Worm (Caenorhabditis elegans): ENCODE results near the gene srw-115.

srw-115 gene

DNA sequence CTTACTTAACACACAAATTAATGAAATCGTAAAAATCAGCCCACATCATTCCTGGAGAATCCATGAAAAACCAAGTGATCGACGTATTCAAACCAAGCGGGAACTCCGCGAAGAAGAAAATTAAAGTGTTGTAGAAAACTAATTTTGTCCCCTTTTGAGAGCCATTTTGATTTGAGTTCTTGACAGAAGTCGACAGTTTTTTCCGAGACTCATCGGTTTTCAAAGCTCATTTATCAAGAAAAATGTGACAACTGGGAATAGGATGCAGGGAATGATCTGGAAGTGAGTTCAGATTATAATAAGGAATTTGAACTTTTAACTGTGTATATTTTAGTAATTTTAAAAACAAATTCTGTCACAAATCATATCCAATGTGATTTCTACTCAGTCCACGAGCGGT is 17.7 kb upstream of the srw-115 start, which contains the start of gene srw-135:
srw-135 (minus strand) TSS at position 101 of the 400 bp plus-strand sequence.
- TF ChIP-seq elt-2 (tag; optimal IDR thresholded peaks at IDR 0.05) (no peak), tbx-7 (tag; optimal IDR thresholded peaks at IDR 0.05) (no peak), Y22D7AL.16 (tag; optimal IDR thresholded peaks at IDR 0.05) (no peak), sdc-2 (tag; optimal IDR thresholded peaks at IDR 0.05) (no peak), hlh-13 (GFP tag; optimal IDR thresholded peaks at IDR 0.05) (no peak), elt-4 (tag; optimal IDR thresholded peaks at IDR 0.05) (no peak), pat-9 (tag; optimal IDR thresholded peaks at IDR 0.05) (no peak), nhr-11 (tag; optimal IDR thresholded peaks at IDR 0.05) (no peak), nfya-1 (tag; optimal IDR thresholded peaks at IDR 0.05) (no peak), mec-3 (tag; optimal IDR thresholded peaks at IDR 0.05; ENCODE audit: borderline replicate concordance) (no peak), C08G9.2 (tag; optimal IDR thresholded peaks at IDR 0.05) (no peak), ceh-22 (tag; optimal IDR thresholded peaks at IDR 0.05) (no peak), ceh-14 (tag; optimal IDR thresholded peaks at IDR 0.05) (no peak), pqm-1 (tag; optimal IDR thresholded peaks at IDR 0.05) (no peak), ceh-2 (tag; optimal IDR thresholded peaks at IDR 0.05) (no peak), ceh-18 (tag; optimal IDR thresholded peaks at IDR 0.05) (no peak), ztf-16 (tag; optimal IDR thresholded peaks at IDR 0.05) (no peak), hlh-15 (tag; optimal IDR thresholded peaks at IDR 0.05) (no peak), pag-3 (tag; optimal IDR thresholded peaks at IDR 0.05; ENCODE audit: borderline replicate concordance) (no peak)

DNA sequence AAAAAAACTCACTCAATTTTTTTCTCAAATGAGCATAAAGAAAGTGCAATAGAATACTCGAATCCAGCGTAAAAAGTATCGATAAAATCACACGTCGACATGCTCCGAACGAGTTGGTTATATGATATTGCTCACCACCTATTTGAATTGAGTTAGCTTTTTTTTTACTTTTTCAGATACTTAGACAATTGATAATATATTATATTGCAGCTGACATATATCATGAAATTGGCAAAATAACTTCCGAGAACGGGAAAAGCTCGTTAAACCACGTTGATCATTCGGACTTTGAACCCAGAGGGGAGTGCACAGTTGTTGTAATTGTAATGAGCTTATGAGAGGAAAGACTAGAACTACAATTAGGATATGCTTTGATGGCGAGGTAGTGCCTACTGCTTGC is 16.8 kb upstream of the srw-115 start, which contains the start of gene srw-136:
srw-136 (minus strand) TSS at position 101 of the 400 bp plus-strand sequence.
- TF ChIP-seq ceh-18 (tag; optimal IDR thresholded peaks at IDR 0.05) (no peak), odd-2 (tag; optimal IDR thresholded peaks at IDR 0.05) (no peak), sox-4 (tag; optimal IDR thresholded peaks at IDR 0.05) (no peak)

DNA sequence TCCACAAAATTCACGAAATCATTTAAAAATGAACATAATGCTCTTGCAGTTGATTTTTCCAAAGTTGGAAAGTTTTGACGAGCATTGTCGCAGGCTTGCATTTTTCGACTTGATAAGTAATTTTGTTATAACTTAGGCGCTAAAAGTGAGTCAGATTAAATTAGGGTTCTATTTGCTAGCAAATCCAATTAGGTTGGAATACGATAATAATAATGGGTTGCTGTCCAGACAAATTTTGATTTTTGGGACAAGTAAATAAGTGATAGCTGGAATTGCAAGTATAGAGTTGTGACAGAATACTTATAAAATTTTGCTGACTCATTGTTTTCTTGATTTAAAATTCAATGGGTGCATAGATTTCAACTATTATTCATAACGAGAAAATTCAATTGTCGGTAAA is 12.2 kb upstream of the srw-115 start, which contains the start of gene srw-112:
srw-112 (minus strand) TSS at position 101 of the 400 bp plus-strand sequence.
- no peak for TF ChIP-seq sdc-2 (tag; optimal IDR thresholded peaks at IDR 0.05)
- no peak for TF ChIP-seq lin-11 (tag; optimal IDR thresholded peaks at IDR 0.05)
- no peak for TF ChIP-seq che-1 (tag; optimal IDR thresholded peaks at IDR 0.05)
- TF ChIP-seq rnt-1 (tag; optimal IDR thresholded peaks at IDR 0.05): no peak

DNA sequence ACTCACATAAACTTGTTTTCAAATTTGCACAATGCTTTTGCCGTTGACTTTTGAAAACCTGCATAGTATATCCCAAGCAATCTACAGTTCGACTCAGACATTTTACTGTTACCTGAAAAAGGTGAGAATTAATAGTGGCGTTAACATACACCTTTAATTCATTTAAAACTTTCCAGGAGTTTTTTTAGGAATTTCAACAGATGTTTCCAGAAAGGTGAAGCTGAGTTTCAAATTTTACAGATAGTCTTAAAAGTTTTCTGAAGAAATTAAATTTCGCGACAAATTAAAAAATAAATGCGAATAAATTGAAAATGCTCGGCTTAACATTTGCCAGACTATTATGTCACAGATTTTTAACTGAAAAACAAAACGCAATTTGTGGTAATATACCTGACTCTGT is 6.0 kb upstream of the srw-115 start, which contains the start of gene srw-119:
srw-119 (minus strand) TSS at position 101 of the 400 bp plus-strand sequence.
- TF ChIP-seq ceh-30 (tag; optimal IDR thresholded peaks at IDR 0.05) (no peak), che-1 (tag; optimal IDR thresholded peaks at IDR 0.05) (no peak), lin-11 (tag; optimal IDR thresholded peaks at IDR 0.05) (no peak), ceh-31 (tag; optimal IDR thresholded peaks at IDR 0.05) (no peak), fax-1 (tag; optimal IDR thresholded peaks at IDR 0.05) (no peak), T23F11.4 (GFP tag; optimal IDR thresholded peaks at IDR 0.05) (no peak), ceh-22 (tag; optimal IDR thresholded peaks at IDR 0.05) (no peak), gmeb-2 (tag; optimal IDR thresholded peaks at IDR 0.05) (no peak), unc-42 (tag; optimal IDR thresholded peaks at IDR 0.05) (no peak), lim-6 (tag; optimal IDR thresholded peaks at IDR 0.05) (no peak), dmd-4 (tag; optimal IDR thresholded peaks at IDR 0.05; ENCODE audit: borderline replicate concordance) (no peak), ceh-6 (GFP tag; optimal IDR thresholded peaks at IDR 0.05) (no peak), ceh-48 (tag; optimal IDR thresholded peaks at IDR 0.05) (no peak), unc-55 (GFP tag; optimal IDR thresholded peaks at IDR 0.05) (no peak), odd-2 (tag; optimal IDR thresholded peaks at IDR 0.05) (no peak), ceh-14 (tag; optimal IDR thresholded peaks at IDR 0.05) (no peak)

DNA sequence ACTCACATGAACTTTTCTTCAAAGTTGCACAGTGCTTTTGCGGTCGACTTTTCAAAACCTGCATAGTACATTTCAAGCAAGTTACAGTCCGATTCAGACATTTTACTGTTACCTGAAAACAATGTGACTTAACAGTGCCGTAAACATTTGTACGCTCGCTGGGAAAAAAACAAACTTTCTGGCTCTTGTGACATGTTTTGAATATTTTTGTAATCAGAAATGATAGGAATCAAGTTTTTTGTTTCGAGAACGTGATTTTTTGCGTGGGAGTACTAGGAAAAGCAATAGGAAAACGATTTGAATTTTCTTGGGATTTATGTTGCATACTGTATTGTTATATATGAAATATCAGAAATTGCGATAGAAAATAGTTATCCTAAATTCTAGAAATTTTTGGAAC is 2.4 kb upstream of the srw-115 start, which contains the start of gene srw-120:
srw-120 (minus strand) TSS at position 101 of the 400 bp plus-strand sequence.
- TF ChIP-seq nhr-232 (tag; optimal IDR thresholded peaks at IDR 0.05) (no peak), lim-6 (tag; optimal IDR thresholded peaks at IDR 0.05) (no peak), ceh-19 (GFP tag; optimal IDR thresholded peaks at IDR 0.05) (no peak), pat-9 (tag; optimal IDR thresholded peaks at IDR 0.05) (no peak), pag-3 (tag; optimal IDR thresholded peaks at IDR 0.05; ENCODE audit: borderline replicate concordance) (no peak), hlh-8 (tag; optimal IDR thresholded peaks at IDR 0.05) (no peak), ceh-24 (tag; optimal IDR thresholded peaks at IDR 0.05) (no peak), sdc-2 (tag; optimal IDR thresholded peaks at IDR 0.05) (no peak), che-1 (tag; optimal IDR thresholded peaks at IDR 0.05) (no peak), fkh-6 (tag; optimal IDR thresholded peaks at IDR 0.05) (no peak), C08G9.2 (tag; optimal IDR thresholded peaks at IDR 0.05) (no peak), syd-9 (tag; optimal IDR thresholded peaks at IDR 0.05) (no peak), unc-3 (GFP tag; conservative IDR thresholded peaks at IDR 0.05) (no peak), unc-3 (tag; optimal IDR thresholded peaks at IDR 0.05) (no peak), sox-4 (tag; optimal IDR thresholded peaks at IDR 0.05) (no peak)

All from whole organism, late embryonic.